Worm (Caenorhabditis elegans) whole organism, L2 larva: ENCODE data around the gene C31B8.12.

Experiments used
- C34F6.9 ChIP-seq: fragments of 150-350 bp; optimal IDR thresholded peaks from 2 replicates; lab custom pipeline; 2014; ENCODE audit warnings: missing biosample characterization, missing genetic modification characterization
- fos-1 ChIP-seq: fragments of 150-350 bp; optimal IDR thresholded peaks from 2 replicates; lab custom pipeline; 2014; ENCODE audit warnings: missing biosample characterization, missing genetic modification characterization

Gene C31B8.12

DNA sequence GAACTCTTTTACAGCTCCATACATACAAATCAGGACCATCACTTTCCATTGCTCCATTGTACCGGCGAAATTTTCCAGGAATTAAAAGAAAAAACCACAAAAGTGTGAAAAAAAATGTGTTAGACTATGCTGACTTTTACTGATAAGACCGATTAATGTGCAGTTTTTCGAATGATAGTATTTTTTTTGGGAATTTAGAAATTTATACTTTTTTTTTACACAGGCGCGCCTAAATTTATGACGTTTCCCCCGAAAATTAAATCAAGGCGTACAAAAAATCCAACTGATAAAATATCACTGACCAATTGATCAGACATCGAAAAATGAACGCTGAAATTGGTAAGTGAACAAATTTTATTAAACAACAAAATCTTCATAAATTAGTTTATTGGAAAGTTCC lies 52.0 kb downstream of the C31B8.12 start, which contains the start of gene folt-2:
Gene folt-2, minus strand, starts transcription at position 179 of the 400 bp plus-strand sequence.
- TF ChIP-seq C34F6.9 (tag; lab: Kevin White, UChicago) (no peak), fos-1 (tag; lab: Kevin White, UChicago) (peak; percentile 60)
